Worm (Caenorhabditis elegans) whole organism, L2 larva: ENCODE measurements around the gene oac-42.

Experiments used
- aly-2 ChIP-seq: fragments of 150-350 bp; optimal IDR thresholded peaks from 2 replicates; lab custom pipeline; 2014; ENCODE audit warnings: missing biosample characterization, missing genetic modification characterization
- elt-3 ChIP-seq: sonication (generic microtip); optimal IDR thresholded peaks from 2 replicates; lab custom pipeline; 2017; ENCODE audit warnings: missing biosample characterization, missing genetic modification characterization
- gmeb-1 ChIP-seq: fragments of 150-350 bp; optimal IDR thresholded peaks from 2 replicates; lab custom pipeline; 2014; ENCODE audit warnings: missing biosample characterization, missing genetic modification characterization
- lsy-2 ChIP-seq, 2 experiments: fragments of 150-350 bp in 1 of 2; sonication (generic microtip) in 1 of 2; optimal IDR thresholded peaks; 2 replicates each; lab custom pipeline; 2014 to 2017; ENCODE audit warnings: missing biosample characterization in 2 of 2, missing genetic modification characterization in 2 of 2
- mdl-1 ChIP-seq, 2 experiments: fragments of 150-350 bp in 1 of 2; sonication (generic microtip) in 1 of 2; optimal IDR thresholded peaks; 2 replicates each; lab custom pipeline; 2017; ENCODE audit warnings: missing biosample characterization in 2 of 2, missing genetic modification characterization in 2 of 2
- nhr-21 ChIP-seq: fragments of 150-350 bp; optimal IDR thresholded peaks from 2 replicates; lab custom pipeline; 2014; ENCODE audit warnings: missing biosample characterization, missing genetic modification characterization
- nhr-23 ChIP-seq: fragments of 150-350 bp; optimal IDR thresholded peaks from 2 replicates; lab custom pipeline; 2014; ENCODE audit warnings: missing biosample characterization, missing genetic modification reagents, missing genetic modification characterization
- nhr-25 ChIP-seq: fragments of 150-350 bp; sonication (generic microtip); optimal IDR thresholded peaks from 3 replicates; lab custom pipeline; 2014; ENCODE audit warnings: missing biosample characterization, missing genetic modification characterization
- nhr-77 ChIP-seq: fragments of 150-350 bp; optimal IDR thresholded peaks from 2 replicates; lab custom pipeline; 2014; ENCODE audit warnings: missing biosample characterization, missing genetic modification characterization
- snpc-4 ChIP-seq: fragments of 150-350 bp; optimal IDR thresholded peaks from 2 replicates; lab custom pipeline; 2014; ENCODE audit warnings: missing biosample characterization, missing genetic modification characterization
- unc-55 ChIP-seq: fragments of 150-350 bp; sonication (generic microtip); optimal IDR thresholded peaks from 3 replicates; lab custom pipeline; 2014; ENCODE audit warnings: missing biosample characterization, missing genetic modification reagents, missing genetic modification characterization
- ztf-1 ChIP-seq: fragments of 200-800 bp; sonication (Bioruptor generic); conservative IDR thresholded peaks from 2 replicates; pipeline ENCODE4 v1.3.6; 2022; ENCODE audit warnings: missing genetic modification characterization, missing compliant biosample characterization

DNA sequence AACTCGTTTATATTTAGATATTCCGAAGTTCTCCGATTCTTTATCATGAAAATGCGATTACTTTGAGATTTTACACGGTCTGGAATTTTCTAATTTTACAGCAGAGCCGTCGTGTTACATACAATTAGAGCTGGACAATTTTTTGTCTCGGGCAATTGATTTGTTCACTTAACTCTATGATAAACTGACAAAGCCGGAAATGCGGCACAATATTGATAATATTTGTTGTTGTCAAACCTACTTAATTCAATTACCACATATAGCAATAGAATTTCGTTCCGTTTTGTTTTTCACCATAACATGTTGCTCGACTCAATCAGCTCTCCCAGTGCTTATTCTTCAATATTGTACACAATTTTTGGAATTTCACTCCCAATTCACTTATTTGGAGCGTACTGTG, 21.6 kb downstream of the oac-42 start, which contains the start of gene srh-299:
- TF ChIP-seq nhr-21 (tag; lab: Kevin White, UChicago): no peak
- TF ChIP-seq nhr-25 (tag; lab: Kevin White, UChicago): no peak
- no peak for TF ChIP-seq elt-3 (tag; lab: Kevin White, UChicago)
- TF ChIP-seq unc-55: no peak
- no peak for TF ChIP-seq aly-2 (tag; lab: Kevin White, UChicago)
- TF ChIP-seq gmeb-1 (tag; lab: Kevin White, UChicago): no peak
- no peak for TF ChIP-seq ztf-1 (GFP tag; lab: Robert Waterston, UW)
- no peak for TF ChIP-seq snpc-4
- TF ChIP-seq mdl-1 (tag; optimal IDR thresholded peaks at IDR 0.05; lab: Kevin White, UChicago): no peak
- no peak for TF ChIP-seq nhr-77 (tag; lab: Kevin White, UChicago)
- TF ChIP-seq lsy-2 (tag; optimal IDR thresholded peaks at IDR 0.05; lab: Kevin White, UChicago): no peak
- no peak for TF ChIP-seq nhr-23 (tag; lab: Kevin White, UChicago)
